Worm (Caenorhabditis elegans): ENCODE data around the gene top-2.

- no peak for TF ChIP-seq ama-1 (optimal IDR thresholded peaks at IDR 0.05)
- TF ChIP-seq flt-1 (GFP tag; IDR thresholded peaks at IDR 0.05), result no peak
- no peak for TF ChIP-seq F13C5.2 (tag; optimal IDR thresholded peaks at IDR 0.05)
- TF ChIP-seq sea-1 (GFP tag; conservative IDR thresholded peaks at IDR 0.05), result no peak
- no peak for TF ChIP-seq pes-1 (GFP tag; IDR thresholded peaks at IDR 0.05)
- TF ChIP-seq hmbx-1 (tag; optimal IDR thresholded peaks at IDR 0.05), result no peak
- no peak for TF ChIP-seq ceh-36 (tag; optimal IDR thresholded peaks at IDR 0.05)
- no peak for TF ChIP-seq tbx-11 (GFP tag; IDR thresholded peaks at IDR 0.05)
Measured at ce11 chrII:11917530-11917952, 42.6 kb downstream of the top-2 start.
